Worm (Caenorhabditis elegans): ENCODE results near the gene Y37E11B.6.
"Not testable (repeated sequence)": the region's sequence is repeated elsewhere in the genome, so short reads cannot be mapped to it uniquely, and the experiment has no call there.

The Y37E11B.6 gene

DNA sequence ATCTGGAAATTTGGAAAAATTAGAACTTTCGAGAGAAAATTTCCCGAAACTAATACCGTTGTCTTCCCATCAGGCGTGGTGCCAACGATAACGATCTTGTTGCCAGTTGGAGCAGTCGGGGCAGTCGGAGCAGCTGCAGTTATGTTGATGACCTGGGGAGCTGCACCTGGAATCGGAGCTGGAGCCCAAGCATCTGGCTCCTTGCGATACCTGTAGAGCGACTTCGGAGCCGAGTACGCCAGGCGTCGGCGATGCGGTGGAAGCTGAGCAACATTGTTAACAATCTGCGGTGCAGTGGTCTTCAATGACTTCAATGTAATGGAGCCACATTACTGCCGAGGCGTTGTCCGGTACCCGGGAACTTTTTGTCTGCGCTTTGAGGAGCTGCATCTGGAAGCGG lies 2.7 kb upstream of the Y37E11B.6 start:
- TF ChIP-seq unc-39 (tag; optimal IDR thresholded peaks at IDR 0.05) (no peak), mml-1 (tag; optimal IDR thresholded peaks at IDR 0.05) (no peak), ztf-11 (tag; optimal IDR thresholded peaks at IDR 0.05) (no peak), nhr-28 (tag; optimal IDR thresholded peaks at IDR 0.05) (no peak), nhr-77 (tag; optimal IDR thresholded peaks at IDR 0.05) (no peak), fkh-2 (tag; optimal IDR thresholded peaks at IDR 0.05) (no peak), elt-1 (tag; optimal IDR thresholded peaks at IDR 0.05) (no peak), fkh-10 (GFP tag; optimal IDR thresholded peaks at IDR 0.05) (no peak), nhr-237 (tag; optimal IDR thresholded peaks at IDR 0.05) (no peak), hmg-11 (tag; optimal IDR thresholded peaks at IDR 0.05) (no peak), nhr-43 (tag; optimal IDR thresholded peaks at IDR 0.05; ENCODE audit: poor library complexity, severe bottlenecking) (no peak)

DNA sequence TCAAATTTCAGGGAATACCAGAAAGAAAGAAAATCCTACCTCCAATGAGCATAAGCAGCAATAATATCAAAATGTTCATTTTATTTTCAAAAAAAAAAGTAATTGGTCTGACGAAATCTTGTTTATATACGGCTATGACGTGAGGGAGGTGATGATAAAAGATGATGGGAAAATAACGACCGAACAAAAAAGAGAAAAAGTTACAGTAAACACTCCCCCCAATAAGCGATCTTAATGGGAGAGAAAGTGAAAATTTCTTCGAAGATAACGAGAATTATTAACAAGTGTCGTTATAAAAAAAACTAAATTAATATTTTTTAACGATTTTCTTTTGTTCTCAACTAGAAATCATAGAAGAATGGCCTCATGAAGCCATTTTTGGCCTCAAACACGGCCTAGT lies 852 bp upstream of the Y37E11B.6 start, which contains the start of gene Y37E11B.7:
TSS of gene Y37E11B.7 (minus strand) at position 207 of the 400 bp plus-strand sequence.
- TF ChIP-seq daf-12 (tag; optimal IDR thresholded peaks at IDR 0.05) (no peak), egl-5 (tag; optimal IDR thresholded peaks at IDR 0.05) (no peak), skn-1 (tag; optimal IDR thresholded peaks at IDR 0.05) (no peak)

DNA sequence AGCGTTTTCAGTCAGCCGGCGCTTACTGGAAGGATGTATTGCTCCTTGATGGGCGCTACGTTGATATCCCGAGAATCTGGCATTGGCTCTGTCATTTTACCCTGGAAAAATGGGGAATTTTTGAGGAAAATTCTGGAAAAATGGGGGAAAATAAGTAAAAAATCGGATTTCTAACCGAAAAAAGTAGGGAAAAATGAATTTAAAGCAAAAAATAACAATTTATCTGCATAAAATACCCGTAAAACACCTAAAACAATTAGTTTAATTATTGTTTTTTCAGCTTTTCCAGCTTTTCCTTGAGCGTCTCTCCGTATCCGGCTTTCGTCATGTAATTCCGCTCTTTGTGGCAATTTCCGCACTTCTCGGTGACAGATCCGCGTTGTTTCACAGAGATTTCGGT lies 654 bp downstream of the Y37E11B.6 start, which contains the start of gene Y37E11B.5:
TSS of gene Y37E11B.5 (minus strand) at position 101 of the 400 bp plus-strand sequence.
- TF ChIP-seq mdl-1 (tag; optimal IDR thresholded peaks at IDR 0.05) (no peak), nhr-11 (tag; optimal IDR thresholded peaks at IDR 0.05) (no peak), R02D3.7 (tag; optimal IDR thresholded peaks at IDR 0.05) (no peak), zag-1 (tag; optimal IDR thresholded peaks at IDR 0.05) (no peak), nhr-237 (tag; optimal IDR thresholded peaks at IDR 0.05) (no peak), aly-2 (tag; optimal IDR thresholded peaks at IDR 0.05) (no peak), nhr-67 (tag; optimal IDR thresholded peaks at IDR 0.05) (no peak), ztf-11 (tag; optimal IDR thresholded peaks at IDR 0.05) (no peak)

DNA sequence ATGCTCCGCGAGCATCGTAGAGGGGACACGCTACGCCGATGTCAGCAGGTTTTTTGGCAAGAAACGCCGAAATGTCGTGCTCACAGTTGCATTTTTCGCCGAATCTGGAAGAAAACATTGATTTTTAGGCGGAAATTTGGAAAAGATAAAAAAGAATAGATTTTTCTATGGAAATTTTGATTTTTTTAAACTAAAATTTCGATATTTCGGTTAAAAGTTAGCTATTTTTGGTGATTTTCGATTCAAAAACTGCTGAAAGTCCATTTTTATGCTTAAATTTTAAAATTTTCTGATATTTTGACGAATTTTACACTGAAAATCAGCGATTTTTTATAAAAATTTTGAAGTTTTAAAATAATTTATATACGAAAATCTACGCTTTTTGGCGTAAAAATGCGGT lies 1.8 kb downstream of the Y37E11B.6 start:
- TF ChIP-seq R02D3.7 (tag; optimal IDR thresholded peaks at IDR 0.05) (no peak), nhr-23 (tag; optimal IDR thresholded peaks at IDR 0.05) (no peak), elt-1 (tag; optimal IDR thresholded peaks at IDR 0.05) (no peak), egl-27 (tag; optimal IDR thresholded peaks at IDR 0.05) (no peak), nhr-11 (tag; optimal IDR thresholded peaks at IDR 0.05) (no peak), ztf-11 (tag; optimal IDR thresholded peaks at IDR 0.05) (no peak), aly-2 (tag; optimal IDR thresholded peaks at IDR 0.05) (no peak), daf-12 (tag; optimal IDR thresholded peaks at IDR 0.05) (no peak), egl-5 (tag; optimal IDR thresholded peaks at IDR 0.05) (no peak), zag-1 (tag; optimal IDR thresholded peaks at IDR 0.05) (no peak), lin-15B (tag; optimal IDR thresholded peaks at IDR 0.05) (no peak)

DNA sequence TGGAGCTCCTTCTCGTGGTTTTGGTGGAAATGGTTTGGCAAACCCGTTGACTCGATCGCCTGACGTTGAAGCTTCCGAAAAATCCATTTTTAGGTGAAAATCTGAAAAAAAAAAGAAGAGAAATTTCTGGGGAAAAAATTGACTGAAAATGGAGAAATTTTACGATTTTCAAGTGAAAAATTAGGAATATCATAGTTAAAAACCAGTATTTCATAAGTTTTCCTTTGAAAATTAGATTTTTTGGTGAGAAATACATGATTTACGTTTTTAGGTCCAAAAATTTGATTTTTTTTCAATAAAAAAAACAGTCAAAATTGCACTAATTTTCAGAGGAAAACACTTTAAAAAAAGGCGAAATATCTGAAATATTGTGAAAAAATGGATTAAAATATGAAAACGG lies 5.6 kb downstream of the Y37E11B.6 start, which contains the start of gene taf-2:
TSS of gene taf-2 (minus strand) at position 101 of the 400 bp plus-strand sequence.
- TF ChIP-seq fos-1 (tag; optimal IDR thresholded peaks at IDR 0.05) = no peak
- TF ChIP-seq elt-2 (tag; optimal IDR thresholded peaks at IDR 0.05) = no peak
- TF ChIP-seq egl-5 (tag; optimal IDR thresholded peaks at IDR 0.05) = no peak
- no peak for TF ChIP-seq tbx-2 (tag; optimal IDR thresholded peaks at IDR 0.05)
- TF ChIP-seq nfya-1 (tag; optimal IDR thresholded peaks at IDR 0.05; ENCODE audit: insufficient read depth) = no peak
- TF ChIP-seq elt-3 (tag; optimal IDR thresholded peaks at IDR 0.05) = no peak
- no peak for TF ChIP-seq ama-1 (optimal IDR thresholded peaks at IDR 0.05)
- no peak for TF ChIP-seq nhr-12 (tag; optimal IDR thresholded peaks at IDR 0.05)
- no peak for TF ChIP-seq nhr-237 (tag; optimal IDR thresholded peaks at IDR 0.05)
- TF ChIP-seq nhr-28 (tag; optimal IDR thresholded peaks at IDR 0.05) = no peak

DNA sequence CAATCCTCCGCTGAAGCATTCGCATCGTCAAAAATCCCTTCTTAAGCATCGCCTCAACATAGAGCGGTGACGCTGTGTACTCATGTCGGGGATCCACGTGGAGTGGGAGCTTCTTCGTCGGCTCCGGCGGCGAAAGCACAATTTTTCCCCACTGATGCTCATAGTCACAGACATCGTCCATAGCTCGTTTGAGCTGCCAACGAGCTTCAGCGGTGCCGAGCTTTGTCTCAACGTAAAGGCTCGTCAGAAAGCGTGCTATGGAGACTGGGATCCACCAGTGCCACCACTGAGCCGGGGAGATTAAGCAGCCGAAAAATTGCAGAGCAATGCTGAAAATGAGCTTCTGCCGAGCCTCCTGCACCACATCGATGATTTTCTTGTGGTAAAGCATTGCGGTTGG lies 8.3 kb downstream of the Y37E11B.6 start:
- TF ChIP-seq elt-2 (tag; optimal IDR thresholded peaks at IDR 0.05) = no peak
- no peak for TF ChIP-seq ceh-82 (tag; optimal IDR thresholded peaks at IDR 0.05)

DNA sequence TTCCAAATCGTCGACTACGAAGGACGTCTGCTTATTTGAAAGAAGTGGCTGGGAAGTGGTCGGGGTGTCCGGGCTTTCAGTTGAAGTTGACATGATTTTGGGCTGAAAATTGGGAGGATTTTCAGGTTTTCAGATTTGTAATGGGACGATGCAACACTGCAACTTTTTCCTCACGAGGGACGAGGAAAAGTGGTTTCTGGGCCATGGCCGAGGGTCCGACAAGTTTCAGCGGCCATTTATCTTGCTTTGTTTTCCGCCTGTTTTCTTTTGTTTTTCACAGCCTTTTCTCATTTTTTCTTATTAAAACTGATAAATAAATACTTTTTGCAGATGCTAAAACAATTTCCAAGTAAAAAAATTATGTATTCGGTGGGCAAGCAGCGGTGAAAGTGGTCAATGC lies 16.3 kb downstream of the Y37E11B.6 start, which contains the start of gene blos-7:
TSS of gene blos-7 (minus strand) at position 101 of the 400 bp plus-strand sequence.
- TF ChIP-seq lin-39 (tag; optimal IDR thresholded peaks at IDR 0.05); ceh-16 (tag; optimal IDR thresholded peaks at IDR 0.05); fkh-10 (GFP tag; optimal IDR thresholded peaks at IDR 0.05): not testable (repeated sequence)

Measured in whole organism, L3 larva.